Fruit fly (Drosophila melanogaster): ENCODE data around the gene CG32795.

The CG32795 gene

dm6 chrX:2813106-2813505 is 22.7 kb upstream of the CG32795 start (continued):
- TF ChIP-seq lmd (GFP tag; IDR thresholded peaks at IDR 0.05) = peak; percentile 47
- 0 out of 2 replicates have a peak, but pooled peaks have one; percentile 6 for TF ChIP-seq CG7372 (GFP tag; IDR thresholded peaks at IDR 0.05)
- TF ChIP-seq E2f2 (GFP tag; IDR thresholded peaks at IDR 0.05) = 0 out of 2 replicates have a peak, but pooled peaks have one; percentile 14
- 0 out of 2 replicates have a peak, but pooled peaks have one; percentile 20 for TF ChIP-seq Ptx1 (GFP tag; IDR thresholded peaks at IDR 0.05)
- TF ChIP-seq Sox102F (GFP tag; optimal IDR thresholded peaks at IDR 0.05) = peak; percentile 39
- TF ChIP-seq CG8478 (optimal IDR thresholded peaks at IDR 0.05) = no peak
- TF ChIP-seq dysf (GFP tag; IDR thresholded peaks at IDR 0.05) = peak; percentile 47; the same call in 1 of the 3 replicates
- TF ChIP-seq TFAM (GFP tag; optimal IDR thresholded peaks at IDR 0.05) = no peak

dm6 chrX:2811703-2812102 is 21.3 kb upstream of the CG32795 start:
- TF ChIP-seq Deaf1 (tag; optimal IDR thresholded peaks at IDR 0.05) (no peak), ara (GFP tag; IDR thresholded peaks at IDR 0.05) (no peak), CG31365 (tag; optimal IDR thresholded peaks at IDR 0.05) (no peak), CG14710 (tag; optimal IDR thresholded peaks at IDR 0.05) (no peak), Fer1 (GFP tag; optimal IDR thresholded peaks at IDR 0.05) (no peak), h (optimal IDR thresholded peaks at IDR 0.05) (no peak), Fer2 (tag; optimal IDR thresholded peaks at IDR 0.05) (no peak), sr (GFP tag; IDR thresholded peaks at IDR 0.05) (peak; percentile 92)

dm6 chrX:2811059-2811458 is 20.7 kb upstream of the CG32795 start:
- TF ChIP-seq CTCF (GFP tag; optimal IDR thresholded peaks at IDR 0.05) = peak; percentile 64
- no peak for TF ChIP-seq cato (GFP tag; optimal IDR thresholded peaks at IDR 0.05; ENCODE audit: borderline replicate concordance)
- TF ChIP-seq Ets65A (GFP tag) = peak; percentile 51

dm6 chrX:2809581-2809980 is 19.2 kb upstream of the CG32795 start, which contains the start of gene CG12498:
TSS of gene CG12498 (plus strand) at chrX:2809881.
- no peak for TF ChIP-seq Tbp (GFP tag; optimal IDR thresholded peaks at IDR 0.05)
- no peak for TF ChIP-seq CG4360 (GFP tag; IDR thresholded peaks at IDR 0.05)
- no peak for TF ChIP-seq CG12769 (tag; optimal IDR thresholded peaks at IDR 0.05)
- no peak for TF ChIP-seq CG13624 (GFP tag; optimal IDR thresholded peaks at IDR 0.05)
- no peak for TF ChIP-seq Kr (GFP tag; optimal IDR thresholded peaks at IDR 0.05)
- no peak for TF ChIP-seq CG8924 (tag; optimal IDR thresholded peaks at IDR 0.05)
- no peak for TF ChIP-seq so (GFP tag; IDR thresholded peaks at IDR 0.05)
- TF ChIP-seq Gug (GFP tag; IDR thresholded peaks at IDR 0.05) = no peak
- no peak for TF ChIP-seq pros (GFP tag; optimal IDR thresholded peaks at IDR 0.05)
- TF ChIP-seq CG4854 (GFP tag; optimal IDR thresholded peaks at IDR 0.05) = no peak
- TF ChIP-seq pnt (GFP tag; optimal IDR thresholded peaks at IDR 0.05) = no peak
- TF ChIP-seq CG12391 (tag; optimal IDR thresholded peaks at IDR 0.05) = no peak
- no peak for TF ChIP-seq gfzf (GFP tag; optimal IDR thresholded peaks at IDR 0.05)
- no peak for TF ChIP-seq CG13775 (GFP tag; optimal IDR thresholded peaks at IDR 0.05)
- no peak for TF ChIP-seq CG3847 (GFP tag; IDR thresholded peaks at IDR 0.05)
- no peak for TF ChIP-seq Hey (tag; optimal IDR thresholded peaks at IDR 0.05)

- TF ChIP-seq bigmax (GFP tag; optimal IDR thresholded peaks at IDR 0.05) (no peak), lola (GFP tag; optimal IDR thresholded peaks at IDR 0.05) (no peak), CTCF (GFP tag; optimal IDR thresholded peaks at IDR 0.05) (peak; percentile 60), row (GFP tag; IDR thresholded peaks at IDR 0.05) (0 out of 3 replicates have a peak, but pooled peaks have one; percentile 8)
These were observed 13.4 kb upstream of the CG32795 start for dm6 chrX:2803776-2804175.

All from whole organism, embryonic.